Worm (Caenorhabditis elegans): Measurements from ENCODE around the gene enee-1.
A peak's percentile ranks its signal among the peaks of the same experiment; 100 is the strongest.

enee-1 gene

DNA sequence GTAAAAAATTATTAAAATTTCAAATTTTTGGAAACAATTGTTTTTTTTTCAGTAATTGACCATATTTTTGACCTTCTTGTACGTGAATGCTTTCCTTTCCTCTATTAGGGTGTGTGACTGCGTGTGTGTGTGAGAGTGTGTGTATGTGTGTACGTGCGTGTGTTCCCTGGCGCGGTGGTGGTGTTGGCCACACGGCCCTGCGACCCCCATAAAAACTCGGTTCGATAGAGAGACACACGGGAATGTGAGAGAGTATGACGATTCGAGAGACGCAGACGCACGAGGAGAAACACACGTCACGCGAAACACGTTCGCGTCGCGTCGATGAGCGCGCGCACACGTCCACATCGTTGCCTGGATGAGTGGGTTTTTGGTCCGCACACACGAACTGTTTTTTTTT is 5.7 kb upstream of the enee-1 start (continued):
- peak; percentile 75 for TF ChIP-seq nhr-47 (tag; optimal IDR thresholded peaks at IDR 0.05)
- TF ChIP-seq snu-23 (GFP tag; optimal IDR thresholded peaks at IDR 0.05) = peak; percentile 83
- no peak for TF ChIP-seq fkh-4 (tag; optimal IDR thresholded peaks at IDR 0.05; ENCODE audit: borderline replicate concordance)
- TF ChIP-seq pag-3 (tag; optimal IDR thresholded peaks at IDR 0.05; ENCODE audit: borderline replicate concordance, insufficient read depth) = no peak
- no peak for TF ChIP-seq ets-5 (GFP tag; IDR thresholded peaks at IDR 0.05)
- peak; percentile 59 for TF ChIP-seq skn-1 (tag; optimal IDR thresholded peaks at IDR 0.05)
- TF ChIP-seq C16A3.4 (tag; optimal IDR thresholded peaks at IDR 0.05) = peak; percentile 52
- no peak for TF ChIP-seq C34B4.2 (tag; optimal IDR thresholded peaks at IDR 0.05)
- TF ChIP-seq snpc-4 (tag; optimal IDR thresholded peaks at IDR 0.05) = peak; percentile 30
- peak; percentile 81 for TF ChIP-seq nhr-71 (tag; optimal IDR thresholded peaks at IDR 0.05)
- no peak for TF ChIP-seq ces-1 (GFP tag; optimal IDR thresholded peaks at IDR 0.05)
- TF ChIP-seq nhr-77 (tag; optimal IDR thresholded peaks at IDR 0.05) = peak; percentile 22
- no peak; the same call in 1 of the 2 replicates for TF ChIP-seq ceh-88 (GFP tag; IDR thresholded peaks at IDR 0.05)
- TF ChIP-seq elt-2 (tag; optimal IDR thresholded peaks at IDR 0.05) = no peak
- TF ChIP-seq tlp-1 (tag; optimal IDR thresholded peaks at IDR 0.05) = no peak
- peak; percentile 77 to 80 for TF ChIP-seq lin-35 (GFP tag; optimal IDR thresholded peaks at IDR 0.05)
- TF ChIP-seq zip-4 (GFP tag; optimal IDR thresholded peaks at IDR 0.05) = no peak
- no peak for TF ChIP-seq mef-2 (tag; optimal IDR thresholded peaks at IDR 0.05)
- peak; percentile 17 for TF ChIP-seq fos-1 (tag; optimal IDR thresholded peaks at IDR 0.05)
- TF ChIP-seq ceh-63 (GFP tag; optimal IDR thresholded peaks at IDR 0.05) = no peak
- TF ChIP-seq blmp-1 (tag; optimal IDR thresholded peaks at IDR 0.05) = peak; percentile 56
- TF ChIP-seq unc-62 (GFP tag; optimal IDR thresholded peaks at IDR 0.05) = no peak
- peak; percentile 32 for TF ChIP-seq lin-13 (GFP tag; optimal IDR thresholded peaks at IDR 0.05)
- TF ChIP-seq C04F5.9 (tag; optimal IDR thresholded peaks at IDR 0.05) = peak; percentile 43
- TF ChIP-seq sox-4 (tag; optimal IDR thresholded peaks at IDR 0.05) = no peak
- no peak for TF ChIP-seq mab-9 (GFP tag; IDR thresholded peaks at IDR 0.05)
- TF ChIP-seq lin-15B (tag; optimal IDR thresholded peaks at IDR 0.05) = peak; percentile 5
- TF ChIP-seq swsn-7 (tag; optimal IDR thresholded peaks at IDR 0.05) = peak; percentile 73
- TF ChIP-seq irx-1 (tag; optimal IDR thresholded peaks at IDR 0.05) = no peak
- TF ChIP-seq hlh-4 (tag; optimal IDR thresholded peaks at IDR 0.05) = no peak
- peak; percentile 51 to 64 for TF ChIP-seq lsy-2 (tag; optimal IDR thresholded peaks at IDR 0.05)
- peak; percentile 26 for TF ChIP-seq ceh-8 (GFP tag; optimal IDR thresholded peaks at IDR 0.05)
- TF ChIP-seq aha-1 (tag; optimal IDR thresholded peaks at IDR 0.05) = no peak
- TF ChIP-seq lir-3 (tag; optimal IDR thresholded peaks at IDR 0.05; ENCODE audit: poor library complexity) = no peak
- peak; percentile 44 for TF ChIP-seq F16B12.6 (tag; optimal IDR thresholded peaks at IDR 0.05)
- TF ChIP-seq alr-1 (tag; optimal IDR thresholded peaks at IDR 0.05; ENCODE audit: borderline replicate concordance) = no peak
- TF ChIP-seq nhr-19 (GFP tag; conservative IDR thresholded peaks at IDR 0.05) = peak; percentile 33; the same call in 1 of the 2 replicates

DNA sequence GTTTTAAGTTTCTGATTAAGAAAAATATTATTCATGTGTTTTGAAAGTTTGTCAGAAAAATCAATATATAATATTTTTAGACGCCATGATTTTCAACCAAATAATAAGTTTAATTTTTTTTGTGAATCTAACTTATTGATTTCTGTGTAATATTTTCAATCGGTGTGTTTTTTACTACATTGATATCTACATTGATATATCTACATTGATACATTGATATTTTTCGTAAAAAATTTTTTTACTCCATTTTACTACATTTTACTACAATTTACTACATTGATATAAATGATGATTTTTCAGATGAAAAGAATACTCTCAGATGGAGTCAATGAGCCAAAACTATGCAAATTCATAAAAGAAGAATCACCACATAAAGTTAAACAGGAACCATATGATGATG is 5.2 kb upstream of the enee-1 start, which contains the start of gene gmeb-1:
TSS of gene gmeb-1 (plus strand) at position 301 of the 400 bp plus-strand sequence.
- TF ChIP-seq C16A3.4 (tag; optimal IDR thresholded peaks at IDR 0.05) (no peak), lir-3 (tag; optimal IDR thresholded peaks at IDR 0.05; ENCODE audit: poor library complexity) (no peak), efl-3 (GFP tag; optimal IDR thresholded peaks at IDR 0.05) (no peak), mab-9 (GFP tag; IDR thresholded peaks at IDR 0.05) (no peak), jun-1 (tag; optimal IDR thresholded peaks at IDR 0.05) (no peak), fos-1 (tag; optimal IDR thresholded peaks at IDR 0.05) (no peak), fkh-8 (tag; optimal IDR thresholded peaks at IDR 0.05) (no peak), xbp-1 (tag; optimal IDR thresholded peaks at IDR 0.05) (no peak), ceh-90 (tag; optimal IDR thresholded peaks at IDR 0.05) (no peak), ceh-82 (tag; optimal IDR thresholded peaks at IDR 0.05) (no peak), isw-1 (GFP tag; IDR thresholded peaks at IDR 0.05) (no peak), irx-1 (tag; optimal IDR thresholded peaks at IDR 0.05) (no peak), grh-1 (GFP tag; IDR thresholded peaks at IDR 0.05) (no peak), nhr-85 (tag) (no peak), fkh-4 (tag; optimal IDR thresholded peaks at IDR 0.05; ENCODE audit: borderline replicate concordance) (no peak)
